Fruit fly (Drosophila melanogaster) whole organism, wandering third instar larva: ENCODE data around the gene tgo.

Experiments used
- Abd-B ChIP-seq: fragments of >200 bp; optimal IDR thresholded peaks from 2 replicates; lab custom pipeline; 2017; ENCODE audit warnings: missing biosample characterization, missing genetic modification characterization
- CG32264 ChIP-seq: fragments of 200-800 bp; sonication (Bioruptor generic); optimal IDR thresholded peaks from 2 replicates; lab custom pipeline; 2016; ENCODE audit warnings: missing biosample characterization, missing genetic modification characterization
- CG9705 ChIP-seq: fragments of 200-800 bp; sonication (Bioruptor generic); optimal IDR thresholded peaks from 2 replicates; lab custom pipeline; 2018; ENCODE audit warnings: missing biosample characterization, mild to moderate bottlenecking, missing genetic modification characterization
- CrebA ChIP-seq: fragments of 200-800 bp; sonication (Bioruptor generic); optimal IDR thresholded peaks from 2 replicates; lab custom pipeline; 2016; ENCODE audit warnings: missing biosample characterization, mild to moderate bottlenecking, missing genetic modification characterization, borderline replicate concordance
- Dfd ChIP-seq: fragments of >200 bp; optimal IDR thresholded peaks from 2 replicates; lab custom pipeline; 2017; ENCODE audit warnings: missing biosample characterization, missing genetic modification characterization
- Dif ChIP-seq: fragments of 200-275, 200-300 bp; sonication (Bioruptor generic); optimal IDR thresholded peaks from 2 replicates; lab custom pipeline; 2018; ENCODE audit warnings: missing biosample characterization, missing genetic modification characterization; ENCODE audit not compliant: partially characterized antibody
- GATAd ChIP-seq: sonication (Bioruptor generic); optimal IDR thresholded peaks from 2 replicates; lab custom pipeline; 2016; ENCODE audit warnings: missing biosample characterization, missing genetic modification characterization
- HLH106 ChIP-seq: fragments of 200-800 bp; optimal IDR thresholded peaks from 3 replicates; lab custom pipeline; 2019; ENCODE audit warnings: missing biosample characterization, mild to moderate bottlenecking, missing genetic modification characterization, moderate library complexity
- Hnf4 ChIP-seq: fragments of 200-800 bp; sonication (Bioruptor generic); optimal IDR thresholded peaks from 2 replicates; lab custom pipeline; 2016; ENCODE audit warnings: missing biosample characterization, mild to moderate bottlenecking, missing genetic modification characterization
- Hr78 ChIP-seq: fragments of >200 bp; optimal IDR thresholded peaks from 2 replicates; lab custom pipeline; 2017; ENCODE audit warnings: missing biosample characterization, missing genetic modification characterization
- Hr83 ChIP-seq: fragments of 200-300 bp; sonication (Bioruptor generic); optimal IDR thresholded peaks from 2 replicates; lab custom pipeline; 2016; ENCODE audit warnings: missing biosample characterization, mild to moderate bottlenecking, missing genetic modification characterization, moderate library complexity; ENCODE audit not compliant: poor library complexity, severe bottlenecking
- Jra ChIP-seq: sonication (Bioruptor generic); optimal IDR thresholded peaks from 2 replicates; lab custom pipeline; 2016; ENCODE audit warnings: missing biosample characterization, missing genetic modification characterization
- Mio ChIP-seq: sonication (Bioruptor generic); optimal IDR thresholded peaks from 2 replicates; lab custom pipeline; 2016; ENCODE audit warnings: missing biosample characterization, missing genetic modification characterization
- Myc ChIP-seq: fragments of >200 bp; optimal IDR thresholded peaks from 2 replicates; lab custom pipeline; 2017
- N ChIP-seq: fragments of >200 bp; optimal IDR thresholded peaks from 2 replicates; lab custom pipeline; 2018; ENCODE audit warnings: missing biosample characterization, missing external identifiers, missing genetic modification characterization
- OdsH ChIP-seq: fragments of 200-800 bp; sonication (Bioruptor generic); optimal IDR thresholded peaks from 2 replicates; lab custom pipeline; 2016; ENCODE audit warnings: missing biosample characterization, mild to moderate bottlenecking, missing genetic modification characterization
- Vsx2 ChIP-seq: fragments of 200-300, 225-300 bp; sonication (Bioruptor generic); optimal IDR thresholded peaks from 2 replicates; lab custom pipeline; 2018; ENCODE audit warnings: missing biosample characterization, missing genetic modification characterization; ENCODE audit not compliant: partially characterized antibody
- br ChIP-seq: fragments of 200-800 bp; sonication (Bioruptor generic); optimal IDR thresholded peaks from 2 replicates; lab custom pipeline; 2016; ENCODE audit warnings: missing biosample characterization, missing genetic modification characterization
- brk ChIP-seq: fragments of 200-800 bp; sonication (Bioruptor generic); optimal IDR thresholded peaks from 2 replicates; lab custom pipeline; 2016; ENCODE audit warnings: missing biosample characterization, mild to moderate bottlenecking, missing genetic modification characterization
- dl ChIP-seq, 2 experiments: fragments of 175-275, 200-275 bp in 1 of 2; fragments of 200-275 bp in 1 of 2; sonication (Bioruptor generic); optimal IDR thresholded peaks; lab custom pipeline; 2018; ENCODE audit warnings: mild to moderate bottlenecking in 2 of 2, missing biosample characterization in 2 of 2, missing genetic modification characterization in 2 of 2, moderate library complexity in 2 of 2; ENCODE audit not compliant: partially characterized antibody in 2 of 2, insufficient read depth in 1 of 2
- dmrt93B ChIP-seq: fragments of 200-800 bp; sonication (Bioruptor generic); optimal IDR thresholded peaks from 2 replicates; lab custom pipeline; 2018; ENCODE audit warnings: missing biosample characterization, mild to moderate bottlenecking, missing genetic modification characterization
- dsf ChIP-seq: sonication (Bioruptor generic); optimal IDR thresholded peaks from 2 replicates; lab custom pipeline; 2016; ENCODE audit warnings: missing biosample characterization, missing genetic modification characterization, borderline replicate concordance
- ey ChIP-seq: fragments of 200-800 bp; sonication (Bioruptor generic); optimal IDR thresholded peaks from 2 replicates; lab custom pipeline; 2016; ENCODE audit warnings: missing biosample characterization, missing genetic modification characterization
- foxo ChIP-seq, 2 experiments: fragments of 200-800 bp; sonication (Bioruptor generic); optimal IDR thresholded peaks; 2 replicates in 1 of 2; 3 replicates in 1 of 2; lab custom pipeline; 2016 to 2017; ENCODE audit warnings: missing biosample characterization in 2 of 2, missing genetic modification characterization in 2 of 2
- fru ChIP-seq: fragments of 200-800 bp; sonication (Bioruptor generic); optimal IDR thresholded peaks from 3 replicates; lab custom pipeline; 2016; ENCODE audit warnings: missing biosample characterization, mild to moderate bottlenecking, missing genetic modification characterization
- h ChIP-seq: fragments of 200-800 bp; sonication (Bioruptor generic); optimal IDR thresholded peaks from 3 replicates; lab custom pipeline; 2016; ENCODE audit warnings: missing biosample characterization, mild to moderate bottlenecking, missing genetic modification characterization
- jim ChIP-seq: fragments of 175-275, 200-325 bp; sonication (Bioruptor generic); optimal IDR thresholded peaks from 2 replicates; lab custom pipeline; 2016; ENCODE audit warnings: missing biosample characterization, mild to moderate bottlenecking, missing genetic modification characterization
- lola ChIP-seq: fragments of >200 bp; optimal IDR thresholded peaks from 2 replicates; lab custom pipeline; 2017; ENCODE audit warnings: missing biosample characterization, missing genetic modification characterization
- pan ChIP-seq: fragments of >200 bp; optimal IDR thresholded peaks from 2 replicates; lab custom pipeline; 2017
- psq ChIP-seq: fragments of 200-800 bp; sonication (Bioruptor generic); optimal IDR thresholded peaks from 3 replicates; lab custom pipeline; 2017; ENCODE audit warnings: missing biosample characterization, mild to moderate bottlenecking, missing genetic modification characterization, moderate library complexity
- rgr ChIP-seq: fragments of 200-800 bp; sonication (Bioruptor generic); optimal IDR thresholded peaks from 3 replicates; lab custom pipeline; 2016; ENCODE audit warnings: missing biosample characterization, mild to moderate bottlenecking, missing genetic modification characterization
- sage ChIP-seq: fragments of 200-800 bp; sonication (Bioruptor generic); optimal IDR thresholded peaks from 2 replicates; lab custom pipeline; 2016; ENCODE audit warnings: missing biosample characterization, mild to moderate bottlenecking, missing genetic modification characterization
- sv ChIP-seq: fragments of 200-800 bp; sonication (Bioruptor generic); optimal IDR thresholded peaks from 3 replicates; lab custom pipeline; 2016; ENCODE audit warnings: missing biosample characterization, missing genetic modification characterization
- tai ChIP-seq: sonication (Bioruptor generic); optimal IDR thresholded peaks from 2 replicates; lab custom pipeline; 2016; ENCODE audit warnings: missing biosample characterization, missing genetic modification characterization
- usp ChIP-seq: fragments of >200 bp; optimal IDR thresholded peaks from 2 replicates; lab custom pipeline; 2017; ENCODE audit warnings: missing biosample characterization, missing genetic modification characterization
- woc ChIP-seq: sonication (Bioruptor generic); optimal IDR thresholded peaks from 2 replicates; lab custom pipeline; 2016; ENCODE audit warnings: missing biosample characterization, mild to moderate bottlenecking, missing genetic modification characterization

The tgo gene

DNA sequence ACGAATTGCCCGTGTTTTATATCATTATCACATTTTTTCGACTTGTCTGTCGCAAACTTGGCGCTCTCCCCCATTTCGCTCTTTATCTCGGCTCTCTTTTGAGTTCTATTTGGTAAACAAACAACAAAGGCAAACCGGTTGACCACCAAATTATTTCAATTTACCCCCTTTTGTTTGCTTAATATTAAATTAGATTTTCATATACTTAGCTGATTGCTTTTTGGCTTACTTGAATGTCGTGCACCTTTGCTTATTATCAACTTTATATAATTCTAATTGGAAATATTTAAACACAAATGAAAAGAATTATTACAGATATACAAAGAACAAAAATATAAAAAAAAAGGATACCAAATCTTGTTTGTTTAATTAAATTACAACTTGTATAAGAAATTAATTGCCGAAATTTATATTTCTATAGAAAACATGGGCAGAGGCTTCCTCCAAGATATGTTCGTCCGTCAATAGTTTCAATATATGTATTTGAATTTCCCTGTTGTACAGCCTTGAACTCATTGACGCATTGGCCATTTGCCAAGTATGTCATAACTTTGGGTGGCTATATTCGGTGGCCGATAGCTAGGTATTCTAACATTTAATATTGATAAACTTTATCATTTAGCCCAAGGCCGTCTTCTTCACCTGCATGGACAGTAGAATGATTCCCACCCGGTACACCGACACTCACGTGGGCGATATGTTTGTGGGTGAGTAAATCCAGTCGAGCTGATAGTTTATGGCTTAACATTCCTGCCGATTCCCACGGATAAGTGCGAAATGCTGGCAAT is 38.4 kb downstream of the tgo start:
- TF ChIP-seq rgr (GFP tag; lab: Kevin White, UChicago), result no peak
- TF ChIP-seq HLH106 (tag; lab: Kevin White, UChicago), result no peak
- no peak for TF ChIP-seq Hr78 (GFP tag; lab: Kevin White, UChicago)
- TF ChIP-seq brk, result no peak
- TF ChIP-seq CG9705 (GFP tag; lab: Kevin White, UChicago), result no peak
- TF ChIP-seq Dif, result peak; percentile 30
- TF ChIP-seq jim (GFP tag; lab: Kevin White, UChicago), result no peak
- no peak for TF ChIP-seq usp (GFP tag; lab: Kevin White, UChicago)

- no peak for TF ChIP-seq CG9705 (GFP tag; lab: Kevin White, UChicago)
- TF ChIP-seq br (GFP tag; lab: Kevin White, UChicago), result no peak
- peak; percentile 59 to 60 for TF ChIP-seq dl (GFP tag; optimal IDR thresholded peaks at IDR 0.05; lab: Kevin White, UChicago; ENCODE audit: insufficient read depth in 1 of 2, partially characterized antibody in 2 of 2)
- TF ChIP-seq Dif, result peak; percentile 67
- TF ChIP-seq Myc, result no peak
- no peak for TF ChIP-seq usp (GFP tag; lab: Kevin White, UChicago)
Measured at dm6 chr3R:8980776-8981165, 39.1 kb downstream of the tgo start, which contains the start of gene CAHbeta. Gene CAHbeta, plus strand, starts transcription at chr3R:8980860.

dm6 chr3R:8979850-8980775 is 39.7 kb downstream of the tgo start:
- TF ChIP-seq Mio (GFP tag; lab: Kevin White, UChicago) (no peak), CrebA (no peak), CG9705 (GFP tag; lab: Kevin White, UChicago) (no peak), dmrt93B (GFP tag; lab: Kevin White, UChicago) (no peak), Vsx2 (GFP tag; lab: Kevin White, UChicago) (no peak), psq (GFP tag; lab: Kevin White, UChicago) (no peak), N (GFP tag; lab: Kevin White, UChicago) (no peak), dl (GFP tag; optimal IDR thresholded peaks at IDR 0.05; lab: Kevin White, UChicago; ENCODE audit: insufficient read depth in 1 of 2, partially characterized antibody in 2 of 2) (no peak), brk (peak; percentile 13), Hr78 (GFP tag; lab: Kevin White, UChicago) (no peak), br (GFP tag; lab: Kevin White, UChicago) (no peak), Dif (no peak), dsf (GFP tag; lab: Kevin White, UChicago) (no peak), foxo (GFP tag; optimal IDR thresholded peaks at IDR 0.05; lab: Kevin White, UChicago) (peak in 1 of 2 experiments; percentile 7), CG32264 (GFP tag; lab: Kevin White, UChicago) (no peak), fru (peak; percentile 23), sage (no peak), Myc (no peak), Jra (GFP tag; lab: Kevin White, UChicago) (no peak), jim (GFP tag; lab: Kevin White, UChicago) (no peak), h (GFP tag; lab: Kevin White, UChicago) (peak; percentile 13)

- peak; percentile 52 for TF ChIP-seq sage
- peak; percentile 32 for TF ChIP-seq OdsH (GFP tag; lab: Kevin White, UChicago)
- TF ChIP-seq Vsx2 (GFP tag; lab: Kevin White, UChicago), result no peak
- TF ChIP-seq CG32264 (GFP tag; lab: Kevin White, UChicago), result peak; percentile 6
- TF ChIP-seq Dif, result no peak
- no peak for TF ChIP-seq N (GFP tag; lab: Kevin White, UChicago)
- no peak for TF ChIP-seq GATAd (GFP tag; lab: Kevin White, UChicago)
- no peak for TF ChIP-seq Jra (GFP tag; lab: Kevin White, UChicago)
- TF ChIP-seq lola, result no peak
- no peak for TF ChIP-seq sv (GFP tag; lab: Kevin White, UChicago)
- TF ChIP-seq fru, result peak; percentile 73
- peak; percentile 67 for TF ChIP-seq woc (GFP tag; lab: Kevin White, UChicago)
- TF ChIP-seq rgr (GFP tag; lab: Kevin White, UChicago), result peak; percentile 65
- TF ChIP-seq dl (GFP tag; optimal IDR thresholded peaks at IDR 0.05; lab: Kevin White, UChicago; ENCODE audit: insufficient read depth in 1 of 2, partially characterized antibody in 2 of 2), result no peak
- no peak for TF ChIP-seq Hr83 (GFP tag; lab: Kevin White, UChicago)
- no peak for TF ChIP-seq dsf (GFP tag; lab: Kevin White, UChicago)
- peak; percentile 74 for TF ChIP-seq h (GFP tag; lab: Kevin White, UChicago)
- TF ChIP-seq foxo (GFP tag; optimal IDR thresholded peaks at IDR 0.05; lab: Kevin White, UChicago), result peak in 1 of 2 experiments; percentile 69
- TF ChIP-seq Hnf4 (GFP tag; lab: Kevin White, UChicago), result peak; percentile 18
- peak; percentile 40 for TF ChIP-seq br (GFP tag; lab: Kevin White, UChicago)
- TF ChIP-seq Dfd (GFP tag; lab: Kevin White, UChicago), result no peak
- peak; percentile 58 for TF ChIP-seq ey (GFP tag; lab: Kevin White, UChicago)
- TF ChIP-seq Hr78 (GFP tag; lab: Kevin White, UChicago), result no peak
- TF ChIP-seq tai (GFP tag; lab: Kevin White, UChicago), result peak; percentile 38
- TF ChIP-seq pan (lab: Kevin White, UChicago), result no peak
- no peak for TF ChIP-seq Abd-B (GFP tag; lab: Kevin White, UChicago)
- TF ChIP-seq Mio (GFP tag; lab: Kevin White, UChicago), result no peak
- peak; percentile 64 for TF ChIP-seq psq (GFP tag; lab: Kevin White, UChicago)
- peak; percentile 40 for TF ChIP-seq dmrt93B (GFP tag; lab: Kevin White, UChicago)
- no peak for TF ChIP-seq CrebA
- no peak for TF ChIP-seq CG9705 (GFP tag; lab: Kevin White, UChicago)
Measured at dm6 chr3R:8978768-8979167, 41.1 kb downstream of the tgo start.
